Worm (Caenorhabditis elegans) whole organism, L1 larva: ENCODE measurements around the gene hot-3.

Experiments
- C04F5.9 ChIP-seq: sonication (generic microtip); optimal IDR thresholded peaks from 2 replicates; lab custom pipeline; 2016; ENCODE audit warnings: missing genetic modification characterization, missing compliant biosample characterization
- C16A3.4 ChIP-seq: fragments of 150-350 bp; optimal IDR thresholded peaks from 2 replicates; lab custom pipeline; 2014; ENCODE audit warnings: missing biosample characterization, missing genetic modification characterization
- C34B4.2 ChIP-seq: sonication (generic microtip); optimal IDR thresholded peaks from 2 replicates; lab custom pipeline; 2017; ENCODE audit warnings: mild to moderate bottlenecking, missing genetic modification characterization, missing compliant biosample characterization
- F16B12.6 ChIP-seq: fragments of 150-350 bp; optimal IDR thresholded peaks from 2 replicates; lab custom pipeline; 2014; ENCODE audit warnings: missing biosample characterization, missing genetic modification characterization
- Y116A8C.19 ChIP-seq: sonication (generic microtip); optimal IDR thresholded peaks from 2 replicates; lab custom pipeline; 2016; ENCODE audit warnings: missing compliant biosample characterization, missing genetic modification characterization, borderline replicate concordance
- blmp-1 ChIP-seq: fragments of 150-350 bp; optimal IDR thresholded peaks from 2 replicates; lab custom pipeline; 2014; ENCODE audit warnings: missing biosample characterization, missing genetic modification characterization
- ceh-63 ChIP-seq: fragments of 200-800 bp; sonication (Bioruptor generic); optimal IDR thresholded peaks from 2 replicates; lab custom pipeline; 2018; ENCODE audit warnings: mild to moderate bottlenecking, missing genetic modification characterization, missing compliant biosample characterization
- ceh-8 ChIP-seq: fragments of 200-800 bp; sonication (Bioruptor generic); optimal IDR thresholded peaks from 2 replicates; lab custom pipeline; 2018; ENCODE audit warnings: mild to moderate bottlenecking, missing genetic modification characterization, moderate library complexity, missing compliant biosample characterization
- ces-1 ChIP-seq: fragments of 150-350 bp; optimal IDR thresholded peaks from 2 replicates; lab custom pipeline; 2014; ENCODE audit warnings: missing biosample characterization, missing genetic modification reagents, missing genetic modification characterization
- dpl-1 ChIP-seq, 3 experiments: fragments of 150-350 bp in 2 of 3; sonication (generic microtip) in 1 of 3; optimal IDR thresholded peaks; 2 replicates each; lab custom pipeline; 2014 to 2017; ENCODE audit warnings: missing biosample characterization in 3 of 3, missing genetic modification characterization in 3 of 3, missing genetic modification reagents in 3 of 3
- efl-3 ChIP-seq: fragments of 200-800 bp; sonication (Bioruptor generic); optimal IDR thresholded peaks from 2 replicates; lab custom pipeline; 2018; ENCODE audit warnings: mild to moderate bottlenecking, missing genetic modification characterization, missing compliant biosample characterization
- egl-27 ChIP-seq, 2 experiments: fragments of 150-350 bp in 1 of 2; sonication (generic microtip); optimal IDR thresholded peaks; 3 replicates each; lab custom pipeline; 2017 to 2018; ENCODE audit warnings: missing biosample characterization in 2 of 2, missing genetic modification characterization in 2 of 2, missing genetic modification reagents in 2 of 2
- elt-3 ChIP-seq, 6 experiments: fragments of 150-350 bp in 1 of 6; sonication (generic microtip); optimal IDR thresholded peaks; 2 replicates each; lab custom pipeline; 2017 to 2018; ENCODE audit warnings: missing biosample characterization in 6 of 6, missing genetic modification characterization in 6 of 6, inconsistent platforms in 1 of 6
- fkh-10 ChIP-seq: sonication (generic microtip); optimal IDR thresholded peaks from 2 replicates; lab custom pipeline; 2017; ENCODE audit warnings: missing biosample characterization, missing genetic modification reagents, missing genetic modification characterization
- fkh-8 ChIP-seq: sonication (generic microtip); optimal IDR thresholded peaks from 2 replicates; lab custom pipeline; 2016; ENCODE audit warnings: mild to moderate bottlenecking, missing genetic modification characterization, missing compliant biosample characterization
- fos-1 ChIP-seq: fragments of 150-350 bp; optimal IDR thresholded peaks from 2 replicates; lab custom pipeline; 2014; ENCODE audit warnings: missing biosample characterization, missing genetic modification characterization
- grh-1 ChIP-seq: fragments of 200-800 bp; sonication (Bioruptor generic); IDR thresholded peaks from 2 replicates; pipeline ENCODE4 v1.3.6; 2022; ENCODE audit warnings: missing genetic modification reagents, missing genetic modification characterization, missing compliant biosample characterization
- hlh-4 ChIP-seq: sonication (generic microtip); optimal IDR thresholded peaks from 2 replicates; lab custom pipeline; 2016; ENCODE audit warnings: mild to moderate bottlenecking, missing genetic modification characterization, missing compliant biosample characterization
- hpl-2 ChIP-seq: fragments of 150-350 bp; optimal IDR thresholded peaks from 2 replicates; lab custom pipeline; 2014; ENCODE audit warnings: missing biosample characterization, missing genetic modification reagents, missing genetic modification characterization
- irx-1 ChIP-seq: sonication (generic microtip); optimal IDR thresholded peaks from 2 replicates; lab custom pipeline; 2016; ENCODE audit warnings: missing genetic modification characterization, missing compliant biosample characterization
- jun-1 ChIP-seq: fragments of 150-350 bp; optimal IDR thresholded peaks from 2 replicates; lab custom pipeline; 2014; ENCODE audit warnings: missing biosample characterization, missing genetic modification reagents, missing genetic modification characterization
- lin-13 ChIP-seq: fragments of 150-350 bp; optimal IDR thresholded peaks from 2 replicates; lab custom pipeline; 2014; ENCODE audit warnings: missing biosample characterization, missing genetic modification reagents, missing genetic modification characterization
- lin-14 ChIP-seq: fragments of 200-800 bp; sonication (Bioruptor generic); optimal IDR thresholded peaks from 2 replicates; lab custom pipeline; 2018; ENCODE audit warnings: mild to moderate bottlenecking, missing genetic modification characterization, moderate library complexity, missing compliant biosample characterization
- lin-35 ChIP-seq, 2 experiments: fragments of 150-350 bp; optimal IDR thresholded peaks; 2 replicates each; lab custom pipeline; 2014; ENCODE audit warnings: missing biosample characterization in 2 of 2, missing genetic modification characterization in 2 of 2, missing genetic modification reagents in 2 of 2
- lin-39 ChIP-seq: fragments of 150-350 bp; optimal IDR thresholded peaks from 2 replicates; lab custom pipeline; 2014; ENCODE audit warnings: missing biosample characterization, missing genetic modification reagents, missing genetic modification characterization
- lir-3 ChIP-seq: sonication (generic microtip); optimal IDR thresholded peaks from 2 replicates; lab custom pipeline; 2016; ENCODE audit warnings: mild to moderate bottlenecking, missing genetic modification characterization, moderate library complexity, missing compliant biosample characterization; ENCODE audit not compliant: poor library complexity
- lsy-2 ChIP-seq, 2 experiments: fragments of 150-350 bp; optimal IDR thresholded peaks; 2 replicates each; lab custom pipeline; 2014; ENCODE audit warnings: missing biosample characterization in 2 of 2, missing genetic modification characterization in 2 of 2
- mef-2 ChIP-seq: fragments of 150-350 bp; optimal IDR thresholded peaks from 2 replicates; lab custom pipeline; 2014; ENCODE audit warnings: missing biosample characterization, missing genetic modification characterization
- mep-1 ChIP-seq: fragments of 150-350 bp; optimal IDR thresholded peaks from 2 replicates; lab custom pipeline; 2014; ENCODE audit warnings: missing biosample characterization, missing genetic modification characterization
- nhr-11 ChIP-seq: fragments of 150-350 bp; optimal IDR thresholded peaks from 2 replicates; lab custom pipeline; 2014; ENCODE audit warnings: missing biosample characterization, missing genetic modification characterization
- nhr-12 ChIP-seq: sonication (generic microtip); optimal IDR thresholded peaks from 2 replicates; lab custom pipeline; 2017; ENCODE audit warnings: missing biosample characterization, missing genetic modification characterization
- nhr-20 ChIP-seq: sonication (generic microtip); optimal IDR thresholded peaks from 2 replicates; lab custom pipeline; 2016; ENCODE audit warnings: mild to moderate bottlenecking, missing genetic modification characterization, missing compliant biosample characterization
- nhr-28 ChIP-seq: fragments of 150-350 bp; optimal IDR thresholded peaks from 2 replicates; lab custom pipeline; 2014; ENCODE audit warnings: missing biosample characterization, missing genetic modification characterization
- nhr-47 ChIP-seq: sonication (generic microtip); optimal IDR thresholded peaks from 2 replicates; lab custom pipeline; 2016; ENCODE audit warnings: mild to moderate bottlenecking, missing genetic modification characterization, moderate library complexity, missing compliant biosample characterization
- nhr-71 ChIP-seq: sonication (generic microtip); optimal IDR thresholded peaks from 2 replicates; lab custom pipeline; 2016; ENCODE audit warnings: mild to moderate bottlenecking, missing genetic modification characterization, moderate library complexity, missing compliant biosample characterization
- nhr-85 ChIP-seq: sonication (generic microtip); peaks from one replicate; lab custom pipeline; 2016; ENCODE audit warnings: missing genetic modification characterization, inconsistent platforms, missing compliant biosample characterization
- rnt-1 ChIP-seq: sonication (generic microtip); optimal IDR thresholded peaks from 2 replicates; lab custom pipeline; 2016; ENCODE audit warnings: mild to moderate bottlenecking, missing genetic modification characterization, moderate library complexity, missing compliant biosample characterization
- skn-1 ChIP-seq: fragments of 150-350 bp; optimal IDR thresholded peaks from 2 replicates; lab custom pipeline; 2014; ENCODE audit warnings: missing biosample characterization, missing genetic modification characterization
- snpc-4 ChIP-seq: fragments of 150-350 bp; optimal IDR thresholded peaks from 2 replicates; lab custom pipeline; 2014; ENCODE audit warnings: missing biosample characterization, missing genetic modification characterization
- snu-23 ChIP-seq: sonication (generic microtip); optimal IDR thresholded peaks from 2 replicates; lab custom pipeline; 2016; ENCODE audit warnings: missing genetic modification characterization, missing compliant biosample characterization
- tbx-2 ChIP-seq: sonication (generic microtip); optimal IDR thresholded peaks from 2 replicates; lab custom pipeline; 2016; ENCODE audit warnings: missing genetic modification characterization, missing compliant biosample characterization
- tlp-1 ChIP-seq: fragments of 150-350 bp; optimal IDR thresholded peaks from 2 replicates; lab custom pipeline; 2014; ENCODE audit warnings: missing biosample characterization, missing genetic modification characterization
- unc-130 ChIP-seq: fragments of 150-350 bp; optimal IDR thresholded peaks from 2 replicates; lab custom pipeline; 2017; ENCODE audit warnings: missing biosample characterization, missing genetic modification characterization, inconsistent platforms
- unc-86 ChIP-seq: sonication (generic microtip); optimal IDR thresholded peaks from 2 replicates; lab custom pipeline; 2016; ENCODE audit warnings: missing genetic modification characterization, missing compliant biosample characterization
- unc-98 ChIP-seq: fragments of 200-800 bp; sonication (Bioruptor generic); IDR thresholded peaks from 2 replicates; pipeline ENCODE4 v1.3.6; 2022; ENCODE audit warnings: missing genetic modification characterization, missing compliant biosample characterization
- xbp-1 ChIP-seq: sonication (generic microtip); optimal IDR thresholded peaks from 2 replicates; lab custom pipeline; 2016; ENCODE audit warnings: missing genetic modification characterization, missing compliant biosample characterization
- zip-4 ChIP-seq: fragments of 200-800 bp; sonication (Bioruptor generic); optimal IDR thresholded peaks from 2 replicates; lab custom pipeline; 2018; ENCODE audit warnings: mild to moderate bottlenecking, missing genetic modification characterization, moderate library complexity, missing compliant biosample characterization
- ztf-4 ChIP-seq: fragments of 150-350 bp; optimal IDR thresholded peaks from 2 replicates; lab custom pipeline; 2014; ENCODE audit warnings: missing biosample characterization, missing genetic modification characterization

The hot-3 gene

ce11 chrII:13899777-13900176 lies 32.1 kb downstream of the hot-3 start:
- TF ChIP-seq nhr-71 (tag; lab: Kevin White, UChicago) (no peak), nhr-47 (tag; lab: Kevin White, UChicago) (no peak), tlp-1 (tag; lab: Kevin White, UChicago) (no peak), tbx-2 (tag; lab: Kevin White, UChicago) (no peak), snpc-4 (no peak), mep-1 (tag; lab: Kevin White, UChicago) (no peak), xbp-1 (no peak), F16B12.6 (tag; lab: Kevin White, UChicago) (no peak), grh-1 (no peak), lin-39 (tag; lab: Kevin White, UChicago) (no peak), snu-23 (GFP tag; lab: Kevin White, UChicago) (no peak), nhr-12 (tag; lab: Kevin White, UChicago) (no peak), lin-14 (GFP tag; lab: Kevin White, UChicago) (no peak), C34B4.2 (tag; lab: Kevin White, UChicago) (no peak), Y116A8C.19 (tag; lab: Kevin White, UChicago) (no peak), rnt-1 (tag; lab: Kevin White, UChicago) (no peak), fkh-10 (GFP tag; lab: Kevin White, UChicago) (no peak), mef-2 (tag; lab: Kevin White, UChicago) (no peak), jun-1 (tag; lab: Kevin White, UChicago) (no peak)
- TF ChIP-seq, all 84 proteins: peak for 0

ce11 chrII:13896279-13896774 lies 35.5 kb downstream of the hot-3 start:
- TF ChIP-seq C16A3.4 (tag; lab: Kevin White, UChicago) (no peak), ceh-8 (GFP tag; lab: Kevin White, UChicago) (peak; percentile 40)
- TF ChIP-seq, all 84 proteins: peak for 1

- TF ChIP-seq C04F5.9 (tag; lab: Kevin White, UChicago) (no peak), skn-1 (tag; lab: Kevin White, UChicago) (peak; percentile 43), grh-1 (no peak), nhr-28 (tag; lab: Kevin White, UChicago) (no peak), lin-14 (GFP tag; lab: Kevin White, UChicago) (no peak), nhr-12 (tag; lab: Kevin White, UChicago) (no peak), unc-130 (tag; lab: Kevin White, UChicago) (no peak), unc-86 (peak; percentile 26), elt-3 (tag; optimal IDR thresholded peaks at IDR 0.05; lab: Kevin White, UChicago) (peak in 1 of 6 experiments; percentile 6), snu-23 (GFP tag; lab: Kevin White, UChicago) (peak; percentile 65), lin-13 (GFP tag; lab: Kevin White, UChicago) (peak; percentile 67), nhr-11 (tag; lab: Kevin White, UChicago) (no peak), lir-3 (tag; lab: Kevin White, UChicago) (no peak), hpl-2 (GFP tag; lab: Kevin White, UChicago) (peak; percentile 16), dpl-1 (GFP tag; optimal IDR thresholded peaks at IDR 0.05; lab: Kevin White, UChicago) (peak; percentile 81 to 90 (median 81)), egl-27 (tag; optimal IDR thresholded peaks at IDR 0.05; lab: Kevin White, UChicago) (no peak), xbp-1 (peak; percentile 47), ces-1 (no peak), unc-98 (GFP tag; lab: Robert Waterston, UW) (no peak), ceh-8 (GFP tag; lab: Kevin White, UChicago) (no peak), efl-3 (GFP tag; lab: Kevin White, UChicago) (no peak), lin-39 (tag; lab: Kevin White, UChicago) (no peak), lin-35 (GFP tag; optimal IDR thresholded peaks at IDR 0.05; lab: Kevin White, UChicago) (peak; percentile 78 to 93), irx-1 (no peak), F16B12.6 (tag; lab: Kevin White, UChicago) (peak; percentile 22), fos-1 (tag; lab: Kevin White, UChicago) (peak; percentile 5), fkh-8 (tag; lab: Kevin White, UChicago) (peak; percentile 66), blmp-1 (peak; percentile 66), nhr-20 (tag; lab: Kevin White, UChicago) (peak; percentile 48), hlh-4 (tag; lab: Kevin White, UChicago) (no peak), ztf-4 (tag; lab: Kevin White, UChicago) (no peak), mef-2 (tag; lab: Kevin White, UChicago) (no peak), lsy-2 (tag; optimal IDR thresholded peaks at IDR 0.05; lab: Kevin White, UChicago) (peak; percentile 64 to 90), tlp-1 (tag; lab: Kevin White, UChicago) (no peak), ceh-63 (GFP tag; lab: Kevin White, UChicago) (no peak), zip-4 (GFP tag; lab: Kevin White, UChicago) (no peak), nhr-85 (tag; lab: Kevin White, UChicago) (peak; percentile 69)
These were observed 43.6 kb downstream of the hot-3 start, which contains the start of gene mcd-1 for ce11 chrII:13888278-13888677. TSS of gene mcd-1 (plus strand) at chrII:13888544.
